Worm (Caenorhabditis elegans): Measurements from ENCODE around the gene col-127.

- TF ChIP-seq F13C5.2 (tag; optimal IDR thresholded peaks at IDR 0.05) (no peak), ama-1 (optimal IDR thresholded peaks at IDR 0.05) (no peak), tbx-11 (GFP tag; IDR thresholded peaks at IDR 0.05) (no peak), scrt-1 (GFP tag; IDR thresholded peaks at IDR 0.05) (no peak), B0310.2 (tag; optimal IDR thresholded peaks at IDR 0.05) (no peak), hnd-1 (tag; optimal IDR thresholded peaks at IDR 0.05) (no peak), ets-7 (tag; optimal IDR thresholded peaks at IDR 0.05) (no peak)
Measured at ce11 chrIV:11311484-11311883, 45.5 kb upstream of the col-127 start.
